Fruit fly (Drosophila melanogaster): ENCODE results near the gene PrBP.

DNA sequence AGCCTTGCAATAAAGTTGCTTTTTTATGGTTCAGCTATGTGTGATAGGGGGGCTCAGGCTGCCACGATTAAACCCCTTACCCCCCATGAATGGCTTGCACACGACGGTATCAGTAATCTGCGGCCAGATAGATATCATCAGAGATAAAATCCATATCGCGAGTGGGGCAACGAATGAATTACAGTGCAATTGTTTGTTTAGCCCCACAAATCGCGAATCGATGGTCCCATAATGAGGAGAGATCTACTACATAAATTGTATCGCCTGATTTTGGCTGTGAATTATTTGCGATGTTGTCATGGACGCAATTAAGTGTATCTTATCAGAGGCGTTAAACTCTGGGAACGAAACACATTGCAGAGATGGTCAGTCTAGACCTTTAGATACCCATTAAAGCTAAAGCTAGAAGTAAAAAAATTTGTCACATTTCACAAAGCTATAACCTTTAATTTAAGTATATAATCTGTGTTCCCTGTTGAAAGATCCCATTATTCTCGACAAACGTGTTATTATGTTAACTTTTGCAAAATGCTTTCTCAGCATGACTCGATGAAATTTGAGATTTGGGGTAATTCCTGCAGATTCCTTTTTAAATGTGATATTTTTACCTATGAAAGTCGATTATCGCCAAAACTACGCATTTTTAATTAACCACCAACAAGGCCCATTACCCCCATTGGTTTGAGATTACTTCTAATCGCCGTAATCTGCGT, 12.3 kb upstream of the PrBP start:
- TF ChIP-seq pan (optimal IDR thresholded peaks at IDR 0.05) (no peak), psq (optimal IDR thresholded peaks at IDR 0.05) (no peak), CG8478 (optimal IDR thresholded peaks at IDR 0.05) (no peak)
